Fruit fly (Drosophila melanogaster) S2 (cell line): Measurements from ENCODE around the gene Wdr81.

ENCODE experiments used
- CG8478 ChIP-seq: fragments of >200 bp; optimal IDR thresholded peaks from 2 replicates; lab custom pipeline; 2018
- CTCF ChIP-seq, 2 experiments: fragments of >200 bp; optimal IDR thresholded peaks; 2 replicates each; lab custom pipeline; 2018

Wdr81 gene

dm6 chr2L:11970853-11971397, 49.8 kb downstream of the Wdr81 start:
- TF ChIP-seq CTCF (optimal IDR thresholded peaks at IDR 0.05; lab: Kevin White, UChicago) (no peak), CG8478 (lab: Kevin White, UChicago) (no peak)

- TF ChIP-seq CTCF (optimal IDR thresholded peaks at IDR 0.05; lab: Kevin White, UChicago) (no peak), CG8478 (lab: Kevin White, UChicago) (no peak)
These were observed 50.4 kb downstream of the Wdr81 start for dm6 chr2L:11970343-11970742.

DNA sequence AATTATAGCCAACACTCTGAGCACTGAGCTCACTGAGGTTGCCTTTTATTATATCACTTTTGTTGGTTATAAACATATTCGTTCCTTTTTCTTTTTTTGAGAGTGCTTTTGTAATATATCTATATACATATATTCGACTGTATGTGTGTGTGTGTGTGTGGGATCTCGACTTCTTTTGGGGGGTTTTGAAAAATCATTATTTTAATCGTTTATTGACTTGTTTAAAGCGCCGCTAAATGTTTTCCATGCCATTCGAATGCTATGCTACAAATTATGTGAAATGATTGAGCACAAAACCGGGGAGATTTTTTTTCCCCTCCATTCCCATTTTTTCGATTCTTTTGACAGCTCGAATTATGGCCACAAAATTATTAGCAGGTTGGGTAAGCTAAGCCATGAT, 51.3 kb downstream of the Wdr81 start:
- TF ChIP-seq CG8478 (lab: Kevin White, UChicago) (no peak), CTCF (optimal IDR thresholded peaks at IDR 0.05; lab: Kevin White, UChicago) (no peak)

- TF ChIP-seq CG8478 (lab: Kevin White, UChicago), result no peak
- no peak for TF ChIP-seq CTCF (optimal IDR thresholded peaks at IDR 0.05; lab: Kevin White, UChicago)
These were observed 52.0 kb downstream of the Wdr81 start for dm6 chr2L:11968581-11969272.

dm6 chr2L:11965610-11966594, 54.9 kb downstream of the Wdr81 start:
- no peak for TF ChIP-seq CTCF (optimal IDR thresholded peaks at IDR 0.05; lab: Kevin White, UChicago)
- no peak for TF ChIP-seq CG8478 (lab: Kevin White, UChicago)
